Worm (Caenorhabditis elegans) whole organism, L3 larva: Measurements from ENCODE around the gene C01G12.3.

Experiments used
- R02D3.7 ChIP-seq: fragments of 150-350 bp; optimal IDR thresholded peaks from 2 replicates; lab custom pipeline; 2014; ENCODE audit warnings: missing biosample characterization, missing genetic modification characterization
- ZK546.5 ChIP-seq: sonication (generic microtip); optimal IDR thresholded peaks from 2 replicates; lab custom pipeline; 2017; ENCODE audit warnings: missing biosample characterization, missing genetic modification characterization
- aly-2 ChIP-seq: fragments of 150-350 bp; optimal IDR thresholded peaks from 2 replicates; lab custom pipeline; 2014; ENCODE audit warnings: missing biosample characterization, missing genetic modification characterization
- ama-1 ChIP-seq: fragments of 150-350 bp; optimal IDR thresholded peaks from 2 replicates; lab custom pipeline; 2018
- ceh-16 ChIP-seq: sonication (generic microtip); optimal IDR thresholded peaks from 2 replicates; lab custom pipeline; 2017; ENCODE audit warnings: missing biosample characterization, missing genetic modification characterization
- ceh-28 ChIP-seq: fragments of 150-350 bp; optimal IDR thresholded peaks from 2 replicates; lab custom pipeline; 2014; ENCODE audit warnings: missing biosample characterization, missing genetic modification reagents, missing genetic modification characterization
- ceh-82 ChIP-seq: fragments of 150-350 bp; optimal IDR thresholded peaks from 2 replicates; lab custom pipeline; 2014; ENCODE audit warnings: missing biosample characterization, missing genetic modification characterization
- ceh-9 ChIP-seq: sonication (generic microtip); optimal IDR thresholded peaks from 2 replicates; lab custom pipeline; 2018; ENCODE audit warnings: missing biosample characterization, missing genetic modification characterization
- daf-12 ChIP-seq: fragments of 150-350 bp; optimal IDR thresholded peaks from 2 replicates; lab custom pipeline; 2014; ENCODE audit warnings: missing biosample characterization, missing genetic modification reagents, missing genetic modification characterization
- egl-27 ChIP-seq: sonication (generic microtip); optimal IDR thresholded peaks from 4 replicates; lab custom pipeline; 2017; ENCODE audit warnings: missing biosample characterization, missing genetic modification reagents, missing genetic modification characterization
- egl-5 ChIP-seq: fragments of 150-350 bp; optimal IDR thresholded peaks from 2 replicates; lab custom pipeline; 2017; ENCODE audit warnings: missing biosample characterization, missing genetic modification reagents, missing genetic modification characterization, inconsistent platforms
- elt-1 ChIP-seq: fragments of 150-350 bp; optimal IDR thresholded peaks from 2 replicates; lab custom pipeline; 2014; ENCODE audit warnings: missing biosample characterization, missing genetic modification characterization
- elt-2 ChIP-seq: sonication (generic microtip); optimal IDR thresholded peaks from 2 replicates; lab custom pipeline; 2016; ENCODE audit warnings: missing genetic modification reagents, mild to moderate bottlenecking, missing genetic modification characterization, missing compliant biosample characterization
- elt-3 ChIP-seq, 3 experiments: fragments of 150-350 bp in 1 of 3; sonication (generic microtip) in 2 of 3; optimal IDR thresholded peaks; 2 replicates in 2 of 3; 4 replicates in 1 of 3; lab custom pipeline; 2014 to 2017; ENCODE audit warnings: missing biosample characterization in 3 of 3, missing genetic modification characterization in 3 of 3
- eor-1 ChIP-seq, 2 experiments: fragments of 150-350 bp; optimal IDR thresholded peaks; 2 replicates each; lab custom pipeline; 2014 to 2018; ENCODE audit warnings: missing biosample characterization in 2 of 2, missing genetic modification characterization in 2 of 2
- fkh-10 ChIP-seq: sonication (generic microtip); optimal IDR thresholded peaks from 2 replicates; lab custom pipeline; 2017; ENCODE audit warnings: missing biosample characterization, missing genetic modification reagents, missing genetic modification characterization
- fkh-2 ChIP-seq: fragments of 150-350 bp; optimal IDR thresholded peaks from 2 replicates; lab custom pipeline; 2014; ENCODE audit warnings: missing biosample characterization, missing genetic modification reagents, missing genetic modification characterization
- fos-1 ChIP-seq: fragments of 150-350 bp; optimal IDR thresholded peaks from 2 replicates; lab custom pipeline; 2014; ENCODE audit warnings: missing biosample characterization, missing genetic modification characterization
- hmg-11 ChIP-seq: sonication (generic microtip); optimal IDR thresholded peaks from 2 replicates; lab custom pipeline; 2016; ENCODE audit warnings: missing genetic modification characterization, missing compliant biosample characterization
- jun-1 ChIP-seq: fragments of 150-350 bp; optimal IDR thresholded peaks from 2 replicates; lab custom pipeline; 2014; ENCODE audit warnings: missing biosample characterization, missing genetic modification reagents, missing genetic modification characterization
- lin-15B ChIP-seq: fragments of 150-350 bp; optimal IDR thresholded peaks from 2 replicates; lab custom pipeline; 2014; ENCODE audit warnings: missing biosample characterization, missing genetic modification characterization
- lin-39 ChIP-seq: fragments of 150-350 bp; optimal IDR thresholded peaks from 2 replicates; lab custom pipeline; 2018; ENCODE audit warnings: missing biosample characterization, missing genetic modification reagents, missing genetic modification characterization
- lsy-12 ChIP-seq: sonication (generic microtip); optimal IDR thresholded peaks from 2 replicates; lab custom pipeline; 2016; ENCODE audit warnings: mild to moderate bottlenecking, missing genetic modification characterization, missing compliant biosample characterization
- mdl-1 ChIP-seq: fragments of 150-350 bp; optimal IDR thresholded peaks from 2 replicates; lab custom pipeline; 2014; ENCODE audit warnings: missing biosample characterization, missing genetic modification characterization
- mml-1 ChIP-seq: fragments of 150-350 bp; sonication (generic microtip); optimal IDR thresholded peaks from 3 replicates; lab custom pipeline; 2014; ENCODE audit warnings: missing biosample characterization, missing genetic modification characterization
- nfya-1 ChIP-seq: sonication (generic microtip); optimal IDR thresholded peaks from 2 replicates; lab custom pipeline; 2017; ENCODE audit warnings: missing genetic modification characterization, mild to moderate bottlenecking, missing compliant biosample characterization, antibody characterized with exemption, moderate library complexity; ENCODE audit not compliant: insufficient read depth
- nhr-11 ChIP-seq: fragments of 150-350 bp; optimal IDR thresholded peaks from 2 replicates; lab custom pipeline; 2014; ENCODE audit warnings: missing biosample characterization, missing genetic modification characterization
- nhr-12 ChIP-seq: fragments of 150-350 bp; optimal IDR thresholded peaks from 2 replicates; lab custom pipeline; 2014; ENCODE audit warnings: missing biosample characterization, missing genetic modification characterization
- nhr-23 ChIP-seq: fragments of 150-350 bp; optimal IDR thresholded peaks from 2 replicates; lab custom pipeline; 2014; ENCODE audit warnings: missing biosample characterization, missing genetic modification reagents, missing genetic modification characterization
- nhr-237 ChIP-seq: fragments of 150-350 bp; optimal IDR thresholded peaks from 2 replicates; lab custom pipeline; 2014; ENCODE audit warnings: missing biosample characterization, missing genetic modification characterization
- nhr-25 ChIP-seq: sonication (generic microtip); optimal IDR thresholded peaks from 2 replicates; lab custom pipeline; 2017; ENCODE audit warnings: missing biosample characterization, missing genetic modification characterization
- nhr-28 ChIP-seq: fragments of 150-350 bp; optimal IDR thresholded peaks from 2 replicates; lab custom pipeline; 2014; ENCODE audit warnings: missing biosample characterization, missing genetic modification characterization
- nhr-43 ChIP-seq: sonication (generic microtip); optimal IDR thresholded peaks from 2 replicates; lab custom pipeline; 2016; ENCODE audit warnings: mild to moderate bottlenecking, missing genetic modification characterization, missing compliant biosample characterization; ENCODE audit not compliant: poor library complexity, severe bottlenecking
- nhr-67 ChIP-seq: fragments of 150-350 bp; optimal IDR thresholded peaks from 2 replicates; lab custom pipeline; 2014; ENCODE audit warnings: missing biosample characterization, missing genetic modification characterization
- nhr-76 ChIP-seq: fragments of 150-350 bp; sonication (generic microtip); optimal IDR thresholded peaks from 5 replicates; lab custom pipeline; 2014; ENCODE audit warnings: missing biosample characterization, missing genetic modification characterization
- nhr-77 ChIP-seq: fragments of 150-350 bp; optimal IDR thresholded peaks from 2 replicates; lab custom pipeline; 2014; ENCODE audit warnings: missing biosample characterization, missing genetic modification characterization
- pha-4 ChIP-seq: fragments of 150-350 bp; optimal IDR thresholded peaks from 2 replicates; lab custom pipeline; 2014; ENCODE audit warnings: missing biosample characterization, missing genetic modification reagents, missing genetic modification characterization
- pqm-1 ChIP-seq: fragments of 150-350 bp; optimal IDR thresholded peaks from 2 replicates; lab custom pipeline; 2017; ENCODE audit warnings: missing biosample characterization, missing genetic modification characterization, inconsistent platforms
- sea-2 ChIP-seq: fragments of 150-350 bp; sonication (generic microtip); optimal IDR thresholded peaks from 4 replicates; lab custom pipeline; 2014; ENCODE audit warnings: missing biosample characterization, missing genetic modification reagents, missing genetic modification characterization
- snpc-4 ChIP-seq: fragments of 150-350 bp; optimal IDR thresholded peaks from 2 replicates; lab custom pipeline; 2014; ENCODE audit warnings: missing biosample characterization, missing genetic modification characterization
- tbx-2 ChIP-seq: sonication (generic microtip); optimal IDR thresholded peaks from 2 replicates; lab custom pipeline; 2016; ENCODE audit warnings: mild to moderate bottlenecking, missing genetic modification characterization, missing compliant biosample characterization
- unc-62 ChIP-seq: fragments of 150-350 bp; sonication (generic microtip); optimal IDR thresholded peaks from 4 replicates; lab custom pipeline; 2014; ENCODE audit warnings: missing biosample characterization, missing genetic modification reagents, missing genetic modification characterization
- zag-1 ChIP-seq: fragments of 150-350 bp; optimal IDR thresholded peaks from 2 replicates; lab custom pipeline; 2014; ENCODE audit warnings: missing biosample characterization, missing genetic modification characterization
- ztf-11 ChIP-seq: fragments of 150-350 bp; optimal IDR thresholded peaks from 2 replicates; lab custom pipeline; 2014; ENCODE audit warnings: missing biosample characterization, missing genetic modification characterization
- ztf-4 ChIP-seq: fragments of 150-350 bp; optimal IDR thresholded peaks from 2 replicates; lab custom pipeline; 2014; ENCODE audit warnings: missing biosample characterization, missing genetic modification characterization

The C01G12.3 gene

ce11 chrII:14604261-14604660 lies 22.2 kb upstream of the C01G12.3 start:
- TF ChIP-seq nhr-76 (tag; lab: Kevin White, UChicago) (no peak), mdl-1 (tag; lab: Kevin White, UChicago) (no peak), ceh-16 (no peak), nhr-77 (tag; lab: Kevin White, UChicago) (no peak), ceh-82 (tag; lab: Kevin White, UChicago) (no peak), hmg-11 (tag; lab: Kevin White, UChicago) (no peak), sea-2 (GFP tag; lab: Kevin White, UChicago) (no peak), pha-4 (no peak), nhr-237 (tag; lab: Kevin White, UChicago) (no peak)

- no peak for TF ChIP-seq nhr-28 (tag; lab: Kevin White, UChicago)
- peak; percentile 58 for TF ChIP-seq ama-1 (lab: Kevin White, UChicago)
- peak; percentile 18 for TF ChIP-seq elt-2
- no peak for TF ChIP-seq lin-39 (tag; lab: Kevin White, UChicago)
- TF ChIP-seq ZK546.5 = no peak
- no peak for TF ChIP-seq nhr-12
- TF ChIP-seq sea-2 (GFP tag; lab: Kevin White, UChicago) = no peak
- no peak for TF ChIP-seq nfya-1 (tag; lab: Kevin White, UChicago)
- no peak for TF ChIP-seq egl-27 (tag; lab: Kevin White, UChicago)
- no peak for TF ChIP-seq mml-1
- TF ChIP-seq fkh-10 (GFP tag; lab: Kevin White, UChicago) = no peak
- TF ChIP-seq snpc-4 (tag; lab: Kevin White, UChicago) = no peak
- no peak for TF ChIP-seq daf-12
- TF ChIP-seq, all 47 proteins: peak for 2
Measured at ce11 chrII:14602735-14603134, 20.6 kb upstream of the C01G12.3 start.

ce11 chrII:14600852-14601313 lies 18.8 kb upstream of the C01G12.3 start, which contains the start of gene tps-2:
Gene tps-2 (plus strand): TSS chrII:14600902.
- TF ChIP-seq ztf-11 (tag; lab: Kevin White, UChicago) = no peak
- TF ChIP-seq ama-1 (lab: Kevin White, UChicago) = peak; percentile 92
- peak; percentile 13 for TF ChIP-seq nfya-1 (tag; lab: Kevin White, UChicago)

ce11 chrII:14599933-14600630 lies 18.0 kb upstream of the C01G12.3 start:
- no peak for TF ChIP-seq nhr-25
- peak; percentile 48 for TF ChIP-seq nhr-43 (tag; lab: Kevin White, UChicago)
- no peak for TF ChIP-seq fkh-2
- TF ChIP-seq elt-1 (tag; lab: Kevin White, UChicago) = peak; percentile 48
- TF ChIP-seq R02D3.7 (tag; lab: Kevin White, UChicago) = no peak
- TF ChIP-seq zag-1 (tag; lab: Kevin White, UChicago) = no peak
- TF ChIP-seq eor-1 (tag; optimal IDR thresholded peaks at IDR 0.05; lab: Kevin White, UChicago) = no peak
- no peak for TF ChIP-seq nhr-28 (tag; lab: Kevin White, UChicago)
- TF ChIP-seq sea-2 (GFP tag; lab: Kevin White, UChicago) = no peak
- no peak for TF ChIP-seq daf-12
- TF ChIP-seq unc-62 = no peak
- TF ChIP-seq elt-3 (tag; optimal IDR thresholded peaks at IDR 0.05; lab: Kevin White, UChicago) = no peak
- TF ChIP-seq nhr-11 (tag; lab: Kevin White, UChicago) = no peak
- no peak for TF ChIP-seq ceh-82 (tag; lab: Kevin White, UChicago)
- TF ChIP-seq ztf-11 (tag; lab: Kevin White, UChicago) = no peak
- TF ChIP-seq egl-27 (tag; lab: Kevin White, UChicago) = no peak
- TF ChIP-seq ceh-16 = no peak
- no peak for TF ChIP-seq nhr-237 (tag; lab: Kevin White, UChicago)
- no peak for TF ChIP-seq nhr-77 (tag; lab: Kevin White, UChicago)
- no peak for TF ChIP-seq fos-1
- peak; percentile 39 for TF ChIP-seq elt-2
- peak; percentile 28 for TF ChIP-seq nhr-23
- TF ChIP-seq tbx-2 (tag; lab: Kevin White, UChicago) = no peak
- TF ChIP-seq pqm-1 (tag; lab: Kevin White, UChicago) = peak; percentile 63
- no peak for TF ChIP-seq nhr-76 (tag; lab: Kevin White, UChicago)
- no peak for TF ChIP-seq nhr-12
- TF ChIP-seq snpc-4 (tag; lab: Kevin White, UChicago) = no peak
- no peak for TF ChIP-seq ztf-4 (tag; lab: Kevin White, UChicago)
- no peak for TF ChIP-seq egl-5
- no peak for TF ChIP-seq nhr-67
- TF ChIP-seq lsy-12 (tag; lab: Kevin White, UChicago) = no peak
- no peak for TF ChIP-seq ceh-28
- no peak for TF ChIP-seq ZK546.5
- no peak for TF ChIP-seq hmg-11 (tag; lab: Kevin White, UChicago)
- TF ChIP-seq ceh-9 (tag; lab: Kevin White, UChicago) = no peak
- TF ChIP-seq jun-1 (tag; lab: Kevin White, UChicago) = no peak
- no peak for TF ChIP-seq lin-15B
- TF ChIP-seq aly-2 (tag; lab: Kevin White, UChicago) = no peak
